Worm (Caenorhabditis elegans) whole organism, young adult: Measurements from ENCODE around the gene math-22.

Experiments used
- F22D6.2 ChIP-seq: sonication (generic microtip); optimal IDR thresholded peaks from 2 replicates; lab custom pipeline; 2016; ENCODE audit warnings: mild to moderate bottlenecking, missing genetic modification characterization, missing compliant biosample characterization
- F39B2.1 ChIP-seq: fragments of 200-800 bp; sonication (Bioruptor generic); IDR thresholded peaks from 2 replicates; pipeline ENCODE4 v1.3.6; 2022; ENCODE audit warnings: missing genetic modification reagents, missing genetic modification characterization, missing compliant biosample characterization
- ama-1 ChIP-seq, 3 experiments: fragments of 150-350 bp in 1 of 3; sonication (generic microtip) in 2 of 3; optimal IDR thresholded peaks; 2 replicates each; lab custom pipeline; 2014 to 2018; ENCODE audit warnings: missing biosample characterization in 2 of 3, missing genetic modification characterization in 2 of 3, missing genetic modification reagents in 2 of 3
- attf-5 ChIP-seq: fragments of 200-800 bp; sonication (Bioruptor generic); optimal IDR thresholded peaks from 2 replicates; lab custom pipeline; 2018; ENCODE audit warnings: mild to moderate bottlenecking, missing genetic modification characterization, missing compliant biosample characterization
- hlh-12 ChIP-seq: sonication (generic microtip); optimal IDR thresholded peaks from 2 replicates; lab custom pipeline; 2016; ENCODE audit warnings: missing genetic modification characterization, missing compliant biosample characterization
- lsy-27 ChIP-seq: sonication (generic microtip); optimal IDR thresholded peaks from 2 replicates; lab custom pipeline; 2017; ENCODE audit warnings: missing genetic modification characterization, mild to moderate bottlenecking, missing compliant biosample characterization, antibody characterized with exemption, missing genotype, borderline replicate concordance; ENCODE audit not compliant: insufficient read depth
- pha-4 ChIP-seq: fragments of 150-350 bp; sonication (generic microtip); optimal IDR thresholded peaks from 2 replicates; lab custom pipeline; 2014; ENCODE audit warnings: missing biosample characterization, missing genetic modification reagents, missing genetic modification characterization
- rec-8 ChIP-seq, 2 experiments: sonication (generic microtip); optimal IDR thresholded peaks; 2 replicates each; lab custom pipeline; 2016; ENCODE audit warnings: mild to moderate bottlenecking in 2 of 2, missing genetic modification characterization in 2 of 2, missing genetic modification reagents in 2 of 2, missing genotype in 2 of 2, missing biosample characterization in 1 of 2, missing compliant biosample characterization in 1 of 2, moderate library complexity in 1 of 2
- snpc-4 ChIP-seq, 5 experiments: fragments of 150-350 bp in 1 of 5; sonication (generic microtip) in 4 of 5; optimal IDR thresholded peaks; 2 replicates each; lab custom pipeline; 2014 to 2018; ENCODE audit warnings: missing genetic modification characterization in 5 of 5, missing biosample characterization in 3 of 5, antibody characterized with exemption in 2 of 5, mild to moderate bottlenecking in 2 of 5, missing compliant biosample characterization in 2 of 5, missing genotype in 2 of 5, moderate library complexity in 2 of 5, missing genetic modification reagents in 1 of 5
- sptf-2 ChIP-seq: fragments of 200-800 bp; sonication (Bioruptor generic); optimal IDR thresholded peaks from 2 replicates; lab custom pipeline; 2018; ENCODE audit warnings: mild to moderate bottlenecking, missing genetic modification characterization, missing compliant biosample characterization
- unc-62 ChIP-seq: fragments of 150-350 bp; optimal IDR thresholded peaks from 2 replicates; lab custom pipeline; 2014; ENCODE audit warnings: missing biosample characterization, missing genetic modification reagents, missing genetic modification characterization

ce11 chrII:1878663-1879062 lies 26.5 kb upstream of the math-22 start, which contains the start of gene math-16:
- TF ChIP-seq F22D6.2 (tag; lab: Kevin White, UChicago) (no peak), hlh-12 (tag; lab: Kevin White, UChicago) (no peak), snpc-4 (GFP tag; optimal IDR thresholded peaks at IDR 0.05; lab: Kevin White, UChicago) (no peak), snpc-4 (tag; optimal IDR thresholded peaks at IDR 0.05; lab: Kevin White, UChicago) (no peak), attf-5 (no peak), ama-1 (optimal IDR thresholded peaks at IDR 0.05; lab: Kevin White, UChicago) (no peak), ama-1 (GFP tag; optimal IDR thresholded peaks at IDR 0.05; lab: Kevin White, UChicago) (no peak), F39B2.1 (no peak), sptf-2 (no peak), rec-8 (tag; optimal IDR thresholded peaks at IDR 0.05; lab: Kevin White, UChicago) (no peak), unc-62 (GFP tag; lab: Kevin White, UChicago) (no peak), pha-4 (tag; lab: Kevin White, UChicago) (no peak), lsy-27 (no peak)
